Fruit fly (Drosophila melanogaster): ENCODE measurements around the gene Jon99Fi.

Jon99Fi gene

dm6 chr3R:30501174-30501573, 12.4 kb downstream of the Jon99Fi start (continued):
- TF ChIP-seq fd102C (GFP tag; optimal IDR thresholded peaks at IDR 0.05) (peak; percentile 12), Med (GFP tag) (no peak), hkb (optimal IDR thresholded peaks at IDR 0.05) (no peak), hkb (GFP tag; IDR thresholded peaks at IDR 0.05) (no peak), Neu2 (GFP tag; optimal IDR thresholded peaks at IDR 0.05; ENCODE audit: borderline replicate concordance) (peak; percentile 12), prd (optimal IDR thresholded peaks at IDR 0.05) (no peak), prd (GFP tag; IDR thresholded peaks at IDR 0.05) (peak; percentile 84), CG12219 (GFP tag; optimal IDR thresholded peaks at IDR 0.05) (no peak), wdn (GFP tag; IDR thresholded peaks at IDR 0.05) (no peak), CG13894 (tag; optimal IDR thresholded peaks at IDR 0.05) (no peak), maf-S (GFP tag; optimal IDR thresholded peaks at IDR 0.05) (no peak), CG11093 (GFP tag; IDR thresholded peaks at IDR 0.05) (0 out of 3 replicates have a peak, but pooled peaks have one; percentile 20), CG12744 (GFP tag; optimal IDR thresholded peaks at IDR 0.05) (no peak), C15 (GFP tag; IDR thresholded peaks at IDR 0.05) (no peak), CG10654 (GFP tag; optimal IDR thresholded peaks at IDR 0.05) (no peak), CG12659 (GFP tag; optimal IDR thresholded peaks at IDR 0.05) (no peak), nau (GFP tag; optimal IDR thresholded peaks at IDR 0.05) (no peak), Gsc (GFP tag; IDR thresholded peaks at IDR 0.05) (no peak), chinmo (GFP tag; IDR thresholded peaks at IDR 0.05; ENCODE audit: partially characterized antibody) (no peak), croc (GFP tag; conservative IDR thresholded peaks at IDR 0.05) (no peak), Dek (tag; optimal IDR thresholded peaks at IDR 0.05) (no peak), Stat92E (GFP tag; optimal IDR thresholded peaks at IDR 0.05) (no peak), Nf-YA (GFP tag; IDR thresholded peaks at IDR 0.05) (no peak), CG9215 (GFP tag; IDR thresholded peaks at IDR 0.05) (peak; percentile 12; the same call in 1 of the 2 replicates), Eip74EF (GFP tag; optimal IDR thresholded peaks at IDR 0.05) (no peak), pfk (GFP tag; optimal IDR thresholded peaks at IDR 0.05) (no peak), CG31365 (tag; optimal IDR thresholded peaks at IDR 0.05) (no peak), YL-1 (GFP tag; optimal IDR thresholded peaks at IDR 0.05) (no peak), CG16813 (GFP tag; IDR thresholded peaks at IDR 0.05; ENCODE audit: partially characterized antibody) (no peak), en (GFP tag; optimal IDR thresholded peaks at IDR 0.05) (no peak), jigr1 (GFP tag; IDR thresholded peaks at IDR 0.05) (no peak), toy (GFP tag; IDR thresholded peaks at IDR 0.05) (no peak), cad (GFP tag; optimal IDR thresholded peaks at IDR 0.05) (no peak)

- TF ChIP-seq Pdp1 (GFP tag; optimal IDR thresholded peaks at IDR 0.05) (no peak), zen2 (GFP tag; IDR thresholded peaks at IDR 0.05; ENCODE audit: partially characterized antibody) (no peak), sens (GFP tag) (peak; percentile 48)
These were observed 14.6 kb downstream of the Jon99Fi start, which contains the start of gene CG31371 for dm6 chr3R:30503406-30503805. Gene CG31371, minus strand, starts transcription at chr3R:30503506.

- TF ChIP-seq CG4617 (GFP tag; optimal IDR thresholded peaks at IDR 0.05; ENCODE audit: borderline replicate concordance), result no peak
- TF ChIP-seq Hmx (GFP tag; optimal IDR thresholded peaks at IDR 0.05), result no peak
- no peak for TF ChIP-seq CG12071 (GFP tag; optimal IDR thresholded peaks at IDR 0.05)
- TF ChIP-seq CG13424 (tag; optimal IDR thresholded peaks at IDR 0.05), result no peak
- TF ChIP-seq CG17829 (tag; optimal IDR thresholded peaks at IDR 0.05), result no peak
- no peak for TF ChIP-seq CG13296 (GFP tag; optimal IDR thresholded peaks at IDR 0.05)
- no peak for TF ChIP-seq crp (GFP tag; optimal IDR thresholded peaks at IDR 0.05)
- TF ChIP-seq en (GFP tag; optimal IDR thresholded peaks at IDR 0.05), result no peak
- no peak for TF ChIP-seq sens (GFP tag)
- TF ChIP-seq CG16813 (GFP tag; IDR thresholded peaks at IDR 0.05; ENCODE audit: partially characterized antibody), result no peak
- no peak for TF ChIP-seq Meics (GFP tag; optimal IDR thresholded peaks at IDR 0.05)
- no peak for TF ChIP-seq scrt (GFP tag; optimal IDR thresholded peaks at IDR 0.05)
- no peak for TF ChIP-seq unpg (GFP tag; optimal IDR thresholded peaks at IDR 0.05)
- no peak for TF ChIP-seq Hsf (GFP tag; optimal IDR thresholded peaks at IDR 0.05)
- TF ChIP-seq CG11456 (GFP tag; IDR thresholded peaks at IDR 0.05), result no peak
- no peak for TF ChIP-seq CTCF (GFP tag; optimal IDR thresholded peaks at IDR 0.05)
- no peak for TF ChIP-seq abd-A (tag; optimal IDR thresholded peaks at IDR 0.05)
- no peak for TF ChIP-seq CG11398 (GFP tag; optimal IDR thresholded peaks at IDR 0.05)
These were observed 16.8 kb downstream of the Jon99Fi start, which contains the start of the genes PH4alphaSG1 and CG15539 for dm6 chr3R:30505561-30506037. Gene PH4alphaSG1, minus strand, starts transcription at chr3R:30505661. Gene CG15539, plus strand, starts transcription at chr3R:30505987.
